Fruit fly (Drosophila melanogaster): ENCODE measurements around the gene Pus7.

Gene Pus7

dm6 chr3L:8549183-8549890, 39.5 kb downstream of the Pus7 start (continued):
- TF ChIP-seq pnt (GFP tag; optimal IDR thresholded peaks at IDR 0.05): peak; percentile 41
- no peak for TF ChIP-seq pho (GFP tag; optimal IDR thresholded peaks at IDR 0.05)
- no peak for TF ChIP-seq Lim3 (GFP tag; IDR thresholded peaks at IDR 0.05)
- TF ChIP-seq CG5180 (GFP tag; optimal IDR thresholded peaks at IDR 0.05): peak; percentile 38
- no peak for TF ChIP-seq hkb (optimal IDR thresholded peaks at IDR 0.05)
- TF ChIP-seq hkb (GFP tag; IDR thresholded peaks at IDR 0.05): peak; percentile 70
- TF ChIP-seq CG5245 (GFP tag; optimal IDR thresholded peaks at IDR 0.05): peak; percentile 14
- TF ChIP-seq en (GFP tag; optimal IDR thresholded peaks at IDR 0.05): no peak
- TF ChIP-seq CG3407 (GFP tag; optimal IDR thresholded peaks at IDR 0.05): peak; percentile 53
- TF ChIP-seq HmgD (GFP tag; optimal IDR thresholded peaks at IDR 0.05): no peak
- peak; percentile 53 for TF ChIP-seq fd96Cb (tag; optimal IDR thresholded peaks at IDR 0.05)
- TF ChIP-seq ems (GFP tag; optimal IDR thresholded peaks at IDR 0.05): peak; percentile 15
- peak; percentile 0 for TF ChIP-seq Jarid2 (GFP tag; optimal IDR thresholded peaks at IDR 0.05)
- no peak for TF ChIP-seq insv (GFP tag; optimal IDR thresholded peaks at IDR 0.05)
- TF ChIP-seq zen2 (GFP tag; IDR thresholded peaks at IDR 0.05; ENCODE audit: partially characterized antibody): no peak
- TF ChIP-seq CG9876 (GFP tag; optimal IDR thresholded peaks at IDR 0.05): no peak
- peak; percentile 3 for TF ChIP-seq repo (GFP tag; optimal IDR thresholded peaks at IDR 0.05)
- peak; percentile 70 for TF ChIP-seq CG2712 (tag; optimal IDR thresholded peaks at IDR 0.05)
- peak; percentile 34; the same call in 1 of the 2 replicates for TF ChIP-seq sob (GFP tag; IDR thresholded peaks at IDR 0.05)
- TF ChIP-seq Hr39 (optimal IDR thresholded peaks at IDR 0.05): no peak
- no peak for TF ChIP-seq so (GFP tag; IDR thresholded peaks at IDR 0.05)
- TF ChIP-seq Sry-δ (GFP tag; optimal IDR thresholded peaks at IDR 0.05): peak; percentile 20
- no peak for TF ChIP-seq Aef1 (GFP tag; IDR thresholded peaks at IDR 0.05)
- peak; percentile 60 for TF ChIP-seq gsb-n (tag; optimal IDR thresholded peaks at IDR 0.05)
- peak; percentile 10; the same call in 1 of the 2 replicates for TF ChIP-seq CG4360 (GFP tag; IDR thresholded peaks at IDR 0.05)
- peak in 1 of 2 experiments; percentile 83 for TF ChIP-seq eve (GFP tag; optimal IDR thresholded peaks at IDR 0.05)
- TF ChIP-seq CG2875 (GFP tag; optimal IDR thresholded peaks at IDR 0.05): peak; percentile 57
- TF ChIP-seq CG2202 (tag; optimal IDR thresholded peaks at IDR 0.05): peak; percentile 53
- peak; percentile 51 for TF ChIP-seq Sox100B (GFP tag; optimal IDR thresholded peaks at IDR 0.05)
- peak; percentile 14 for TF ChIP-seq Hsf (GFP tag; optimal IDR thresholded peaks at IDR 0.05)
- peak; percentile 61 for TF ChIP-seq tap (tag; optimal IDR thresholded peaks at IDR 0.05)
- no peak for TF ChIP-seq inv (GFP tag; IDR thresholded peaks at IDR 0.05; ENCODE audit: partially characterized antibody)
- TF ChIP-seq HLH54F (GFP tag; optimal IDR thresholded peaks at IDR 0.05): peak; percentile 9
- TF ChIP-seq CG2116 (GFP tag; optimal IDR thresholded peaks at IDR 0.05): peak; percentile 38
- peak; percentile 22 for TF ChIP-seq fd64A (GFP tag; optimal IDR thresholded peaks at IDR 0.05)
- peak; percentile 32 for TF ChIP-seq Fer3 (tag; optimal IDR thresholded peaks at IDR 0.05)
- TF ChIP-seq CG17385 (GFP tag; optimal IDR thresholded peaks at IDR 0.05): peak; percentile 40
- no peak for TF ChIP-seq odd (GFP tag; optimal IDR thresholded peaks at IDR 0.05)
- TF ChIP-seq cg (GFP tag; optimal IDR thresholded peaks at IDR 0.05): peak; percentile 1
- peak; percentile 44 for TF ChIP-seq CG12104 (GFP tag; optimal IDR thresholded peaks at IDR 0.05)
- no peak for TF ChIP-seq CG11696 (GFP tag; IDR thresholded peaks at IDR 0.05)
- TF ChIP-seq CG11093 (GFP tag; IDR thresholded peaks at IDR 0.05): peak; percentile 31; the same call in 1 of the 3 replicates
- peak; percentile 25 for TF ChIP-seq CG9817 (tag; optimal IDR thresholded peaks at IDR 0.05)
- TF ChIP-seq Ptx1 (GFP tag; IDR thresholded peaks at IDR 0.05): peak; percentile 62
- peak; percentile 50 for TF ChIP-seq nmo (GFP tag; optimal IDR thresholded peaks at IDR 0.05)
- peak; percentile 68; the same call in 1 of the 3 replicates for TF ChIP-seq ci (GFP tag; IDR thresholded peaks at IDR 0.05)
- peak; percentile 6 for TF ChIP-seq pb (GFP tag; optimal IDR thresholded peaks at IDR 0.05)
- TF ChIP-seq unpg (GFP tag; optimal IDR thresholded peaks at IDR 0.05): peak; percentile 72
- TF ChIP-seq CG2120 (GFP tag; optimal IDR thresholded peaks at IDR 0.05): no peak
- peak; percentile 63 for TF ChIP-seq CoRest (tag; optimal IDR thresholded peaks at IDR 0.05)

Measured in whole organism, embryonic.